Worm (Caenorhabditis elegans) whole organism, L4 larva: Measurements from ENCODE around the gene pgph-1.
A peak's percentile ranks its signal among the peaks of the same experiment; 100 is the strongest.

Source experiments
- fkh-10 ChIP-seq: fragments of 150-350 bp; optimal IDR thresholded peaks from 2 replicates; lab custom pipeline; 2014; ENCODE audit warnings: missing biosample characterization, missing genetic modification reagents, missing genetic modification characterization
- fos-1 ChIP-seq: fragments of 150-350 bp; optimal IDR thresholded peaks from 2 replicates; lab custom pipeline; 2014; ENCODE audit warnings: missing biosample characterization, missing genetic modification characterization
- lin-39 ChIP-seq: fragments of 150-350 bp; optimal IDR thresholded peaks from 2 replicates; lab custom pipeline; 2014; ENCODE audit warnings: missing biosample characterization, missing genetic modification reagents, missing genetic modification characterization
- lsy-2 ChIP-seq, 2 experiments: fragments of 150-350 bp in 1 of 2; sonication (generic microtip) in 1 of 2; optimal IDR thresholded peaks; 2 replicates each; lab custom pipeline; 2014 to 2017; ENCODE audit warnings: missing biosample characterization in 2 of 2, missing genetic modification characterization in 2 of 2
- madf-9 ChIP-seq: fragments of 200-800 bp; sonication (Bioruptor generic); conservative IDR thresholded peaks from 2 replicates; pipeline ENCODE4 v1.3.6; 2022; ENCODE audit warnings: missing genetic modification reagents, missing genetic modification characterization, missing compliant biosample characterization
- mdl-1 ChIP-seq, 2 experiments: fragments of 150-350 bp in 1 of 2; sonication (generic microtip) in 1 of 2; optimal IDR thresholded peaks; 2 replicates each; lab custom pipeline; 2014 to 2017; ENCODE audit warnings: missing biosample characterization in 2 of 2, missing genetic modification characterization in 2 of 2
- nhr-41 ChIP-seq: fragments of 200-800 bp; sonication (Bioruptor generic); IDR thresholded peaks from 2 replicates; pipeline ENCODE4 v1.3.6; 2022; ENCODE audit warnings: missing genetic modification reagents, missing genetic modification characterization, missing compliant biosample characterization
- nhr-77 ChIP-seq: fragments of 150-350 bp; optimal IDR thresholded peaks from 2 replicates; lab custom pipeline; 2014; ENCODE audit warnings: missing biosample characterization, missing genetic modification characterization
- snpc-4 ChIP-seq: fragments of 150-350 bp; optimal IDR thresholded peaks from 2 replicates; lab custom pipeline; 2014; ENCODE audit warnings: missing biosample characterization, missing genetic modification characterization
- unc-130 ChIP-seq: sonication (generic microtip); optimal IDR thresholded peaks from 2 replicates; lab custom pipeline; 2016; ENCODE audit warnings: missing genetic modification reagents, missing genetic modification characterization, missing compliant biosample characterization
- unc-62 ChIP-seq, 3 experiments: fragments of 150-350 bp in 1 of 3; sonication (generic microtip); optimal IDR thresholded peaks in 2 of 3; peaks in 1 of 3; 1 replicate in 1 of 3; 2 replicates in 2 of 3; lab custom pipeline; 2014 to 2017; ENCODE audit warnings: missing biosample characterization in 3 of 3, missing genetic modification characterization in 3 of 3, missing genetic modification reagents in 3 of 3, missing genotype in 1 of 3

- peak in 1 of 2 experiments; percentile 18 for TF ChIP-seq lsy-2 (tag; optimal IDR thresholded peaks at IDR 0.05; lab: Kevin White, UChicago)
- no peak for TF ChIP-seq snpc-4 (tag; lab: Kevin White, UChicago)
- TF ChIP-seq nhr-41, result no peak
- TF ChIP-seq unc-130 (GFP tag; lab: Kevin White, UChicago), result no peak
- TF ChIP-seq lin-39 (tag; lab: Kevin White, UChicago), result no peak
- TF ChIP-seq unc-62 (GFP tag; optimal IDR thresholded peaks at IDR 0.05 in 1 of 2; lab: Kevin White, UChicago), result peak in 1 of 2 experiments; percentile 75
- TF ChIP-seq unc-62 (tag; optimal IDR thresholded peaks at IDR 0.05; lab: Kevin White, UChicago), result no peak
- no peak for TF ChIP-seq mdl-1 (tag; optimal IDR thresholded peaks at IDR 0.05; lab: Kevin White, UChicago)
- TF ChIP-seq madf-9 (GFP tag; lab: Robert Waterston, UW), result no peak
- no peak for TF ChIP-seq nhr-77
- no peak for TF ChIP-seq fkh-10 (GFP tag; lab: Kevin White, UChicago)
- no peak for TF ChIP-seq fos-1 (tag; lab: Kevin White, UChicago)
These were observed 26.7 kb upstream of the pgph-1 start for ce11 chrV:5779984-5780383.
